Worm (Caenorhabditis elegans) whole organism, L3 larva: ENCODE results near the gene F59D12.5.
A peak's percentile ranks its signal among the peaks of the same experiment; 100 is the strongest.

Source experiments
- R02D3.7 ChIP-seq: fragments of 150-350 bp; optimal IDR thresholded peaks from 2 replicates; lab custom pipeline; 2014; ENCODE audit warnings: missing biosample characterization, missing genetic modification characterization
- ceh-16 ChIP-seq: sonication (generic microtip); optimal IDR thresholded peaks from 2 replicates; lab custom pipeline; 2017; ENCODE audit warnings: missing biosample characterization, missing genetic modification characterization
- daf-12 ChIP-seq: fragments of 150-350 bp; optimal IDR thresholded peaks from 2 replicates; lab custom pipeline; 2014; ENCODE audit warnings: missing biosample characterization, missing genetic modification reagents, missing genetic modification characterization
- egl-27 ChIP-seq: sonication (generic microtip); optimal IDR thresholded peaks from 4 replicates; lab custom pipeline; 2017; ENCODE audit warnings: missing biosample characterization, missing genetic modification reagents, missing genetic modification characterization
- egl-5 ChIP-seq: fragments of 150-350 bp; optimal IDR thresholded peaks from 2 replicates; lab custom pipeline; 2017; ENCODE audit warnings: missing biosample characterization, missing genetic modification reagents, missing genetic modification characterization, inconsistent platforms
- elt-1 ChIP-seq: fragments of 150-350 bp; optimal IDR thresholded peaks from 2 replicates; lab custom pipeline; 2014; ENCODE audit warnings: missing biosample characterization, missing genetic modification characterization
- elt-2 ChIP-seq: sonication (generic microtip); optimal IDR thresholded peaks from 2 replicates; lab custom pipeline; 2016; ENCODE audit warnings: missing genetic modification reagents, mild to moderate bottlenecking, missing genetic modification characterization, missing compliant biosample characterization
- elt-3 ChIP-seq, 3 experiments: fragments of 150-350 bp in 1 of 3; sonication (generic microtip) in 2 of 3; optimal IDR thresholded peaks; 2 replicates in 2 of 3; 4 replicates in 1 of 3; lab custom pipeline; 2014 to 2017; ENCODE audit warnings: missing biosample characterization in 3 of 3, missing genetic modification characterization in 3 of 3
- eor-1 ChIP-seq, 2 experiments: fragments of 150-350 bp; optimal IDR thresholded peaks; 2 replicates each; lab custom pipeline; 2014 to 2018; ENCODE audit warnings: missing biosample characterization in 2 of 2, missing genetic modification characterization in 2 of 2
- fkh-2 ChIP-seq: fragments of 150-350 bp; optimal IDR thresholded peaks from 2 replicates; lab custom pipeline; 2014; ENCODE audit warnings: missing biosample characterization, missing genetic modification reagents, missing genetic modification characterization
- fos-1 ChIP-seq: fragments of 150-350 bp; optimal IDR thresholded peaks from 2 replicates; lab custom pipeline; 2014; ENCODE audit warnings: missing biosample characterization, missing genetic modification characterization
- hmg-11 ChIP-seq: sonication (generic microtip); optimal IDR thresholded peaks from 2 replicates; lab custom pipeline; 2016; ENCODE audit warnings: missing genetic modification characterization, missing compliant biosample characterization
- jun-1 ChIP-seq: fragments of 150-350 bp; optimal IDR thresholded peaks from 2 replicates; lab custom pipeline; 2014; ENCODE audit warnings: missing biosample characterization, missing genetic modification reagents, missing genetic modification characterization
- lin-15B ChIP-seq: fragments of 150-350 bp; optimal IDR thresholded peaks from 2 replicates; lab custom pipeline; 2014; ENCODE audit warnings: missing biosample characterization, missing genetic modification characterization
- lin-39 ChIP-seq: fragments of 150-350 bp; optimal IDR thresholded peaks from 2 replicates; lab custom pipeline; 2018; ENCODE audit warnings: missing biosample characterization, missing genetic modification reagents, missing genetic modification characterization
- lsy-12 ChIP-seq: sonication (generic microtip); optimal IDR thresholded peaks from 2 replicates; lab custom pipeline; 2016; ENCODE audit warnings: mild to moderate bottlenecking, missing genetic modification characterization, missing compliant biosample characterization
- mdl-1 ChIP-seq: fragments of 150-350 bp; optimal IDR thresholded peaks from 2 replicates; lab custom pipeline; 2014; ENCODE audit warnings: missing biosample characterization, missing genetic modification characterization
- nfya-1 ChIP-seq: sonication (generic microtip); optimal IDR thresholded peaks from 2 replicates; lab custom pipeline; 2017; ENCODE audit warnings: missing genetic modification characterization, mild to moderate bottlenecking, missing compliant biosample characterization, antibody characterized with exemption, moderate library complexity; ENCODE audit not compliant: insufficient read depth
- nhr-11 ChIP-seq: fragments of 150-350 bp; optimal IDR thresholded peaks from 2 replicates; lab custom pipeline; 2014; ENCODE audit warnings: missing biosample characterization, missing genetic modification characterization
- nhr-23 ChIP-seq: fragments of 150-350 bp; optimal IDR thresholded peaks from 2 replicates; lab custom pipeline; 2014; ENCODE audit warnings: missing biosample characterization, missing genetic modification reagents, missing genetic modification characterization
- nhr-237 ChIP-seq: fragments of 150-350 bp; optimal IDR thresholded peaks from 2 replicates; lab custom pipeline; 2014; ENCODE audit warnings: missing biosample characterization, missing genetic modification characterization
- nhr-25 ChIP-seq: sonication (generic microtip); optimal IDR thresholded peaks from 2 replicates; lab custom pipeline; 2017; ENCODE audit warnings: missing biosample characterization, missing genetic modification characterization
- nhr-28 ChIP-seq: fragments of 150-350 bp; optimal IDR thresholded peaks from 2 replicates; lab custom pipeline; 2014; ENCODE audit warnings: missing biosample characterization, missing genetic modification characterization
- nhr-77 ChIP-seq: fragments of 150-350 bp; optimal IDR thresholded peaks from 2 replicates; lab custom pipeline; 2014; ENCODE audit warnings: missing biosample characterization, missing genetic modification characterization
- pha-4 ChIP-seq: fragments of 150-350 bp; optimal IDR thresholded peaks from 2 replicates; lab custom pipeline; 2014; ENCODE audit warnings: missing biosample characterization, missing genetic modification reagents, missing genetic modification characterization
- pqm-1 ChIP-seq: fragments of 150-350 bp; optimal IDR thresholded peaks from 2 replicates; lab custom pipeline; 2017; ENCODE audit warnings: missing biosample characterization, missing genetic modification characterization, inconsistent platforms
- sea-2 ChIP-seq: fragments of 150-350 bp; sonication (generic microtip); optimal IDR thresholded peaks from 4 replicates; lab custom pipeline; 2014; ENCODE audit warnings: missing biosample characterization, missing genetic modification reagents, missing genetic modification characterization
- skn-1 ChIP-seq: fragments of 150-350 bp; optimal IDR thresholded peaks from 2 replicates; lab custom pipeline; 2014; ENCODE audit warnings: missing biosample characterization, missing genetic modification characterization
- snpc-4 ChIP-seq: fragments of 150-350 bp; optimal IDR thresholded peaks from 2 replicates; lab custom pipeline; 2014; ENCODE audit warnings: missing biosample characterization, missing genetic modification characterization
- tbx-2 ChIP-seq: sonication (generic microtip); optimal IDR thresholded peaks from 2 replicates; lab custom pipeline; 2016; ENCODE audit warnings: mild to moderate bottlenecking, missing genetic modification characterization, missing compliant biosample characterization
- unc-39 ChIP-seq: sonication (generic microtip); optimal IDR thresholded peaks from 4 replicates; lab custom pipeline; 2017; ENCODE audit warnings: missing biosample characterization, missing genetic modification characterization
- unc-62 ChIP-seq: fragments of 150-350 bp; sonication (generic microtip); optimal IDR thresholded peaks from 4 replicates; lab custom pipeline; 2014; ENCODE audit warnings: missing biosample characterization, missing genetic modification reagents, missing genetic modification characterization
- zag-1 ChIP-seq: fragments of 150-350 bp; optimal IDR thresholded peaks from 2 replicates; lab custom pipeline; 2014; ENCODE audit warnings: missing biosample characterization, missing genetic modification characterization
- ztf-11 ChIP-seq: fragments of 150-350 bp; optimal IDR thresholded peaks from 2 replicates; lab custom pipeline; 2014; ENCODE audit warnings: missing biosample characterization, missing genetic modification characterization

F59D12.5 gene

ce11 chrX:15654969-15655368 is 7.8 kb upstream of the F59D12.5 start:
- TF ChIP-seq lsy-12: no peak
- no peak for TF ChIP-seq nhr-77
- no peak for TF ChIP-seq nhr-11 (tag; lab: Kevin White, UChicago)
- no peak for TF ChIP-seq ztf-11
- no peak for TF ChIP-seq elt-2 (tag; lab: Kevin White, UChicago)
- no peak for TF ChIP-seq nfya-1 (tag; lab: Kevin White, UChicago)
- TF ChIP-seq jun-1: no peak
- TF ChIP-seq egl-27 (tag; lab: Kevin White, UChicago): no peak
- TF ChIP-seq elt-3 (tag; optimal IDR thresholded peaks at IDR 0.05; lab: Kevin White, UChicago): no peak
- no peak for TF ChIP-seq skn-1 (tag; lab: Kevin White, UChicago)
- TF ChIP-seq egl-5 (tag; lab: Kevin White, UChicago): no peak

ce11 chrX:15653196-15653595 is 6.0 kb upstream of the F59D12.5 start:
- TF ChIP-seq lsy-12 (no peak), lin-39 (peak; percentile 55)

- no peak for TF ChIP-seq snpc-4 (tag; lab: Kevin White, UChicago)
- TF ChIP-seq ztf-11: no peak
- no peak for TF ChIP-seq pqm-1 (tag; lab: Kevin White, UChicago)
- TF ChIP-seq tbx-2 (tag; lab: Kevin White, UChicago): no peak
- TF ChIP-seq mdl-1: no peak
- TF ChIP-seq ceh-16 (tag; lab: Kevin White, UChicago): no peak
- no peak for TF ChIP-seq nhr-23
- no peak for TF ChIP-seq nhr-25 (tag; lab: Kevin White, UChicago)
- no peak for TF ChIP-seq nhr-28 (tag; lab: Kevin White, UChicago)
- no peak for TF ChIP-seq elt-2 (tag; lab: Kevin White, UChicago)
- TF ChIP-seq pha-4 (tag; lab: Kevin White, UChicago): no peak
- TF ChIP-seq eor-1 (tag; optimal IDR thresholded peaks at IDR 0.05; lab: Kevin White, UChicago): no peak
- no peak for TF ChIP-seq unc-62
These were observed 3.8 kb upstream of the F59D12.5 start, which contains the start of gene F59D12.3 for ce11 chrX:15650919-15651420. Gene F59D12.3 (minus strand): TSS chrX:15650969.

ce11 chrX:15650428-15650827 is 3.3 kb upstream of the F59D12.5 start:
- TF ChIP-seq unc-62: no peak
- TF ChIP-seq zag-1 (tag; lab: Kevin White, UChicago): no peak

ce11 chrX:15642638-15643037 is 4.5 kb downstream of the F59D12.5 start, which contains the start of gene H08J19.1:
Gene H08J19.1 (plus strand): TSS chrX:15642938.
- TF ChIP-seq lin-15B (no peak), sea-2 (no peak), daf-12 (tag; lab: Kevin White, UChicago) (no peak), R02D3.7 (tag; lab: Kevin White, UChicago) (no peak), unc-39 (tag; lab: Kevin White, UChicago) (no peak), egl-27 (tag; lab: Kevin White, UChicago) (no peak)

- TF ChIP-seq hmg-11 (tag; lab: Kevin White, UChicago) (no peak), jun-1 (no peak), elt-1 (no peak), nhr-23 (no peak), sea-2 (no peak), unc-62 (no peak), snpc-4 (tag; lab: Kevin White, UChicago) (no peak), eor-1 (tag; optimal IDR thresholded peaks at IDR 0.05; lab: Kevin White, UChicago) (no peak), unc-39 (tag; lab: Kevin White, UChicago) (no peak), fkh-2 (tag; lab: Kevin White, UChicago) (no peak), fos-1 (tag; lab: Kevin White, UChicago) (no peak), ceh-16 (tag; lab: Kevin White, UChicago) (no peak), nhr-25 (tag; lab: Kevin White, UChicago) (no peak), nhr-237 (tag; lab: Kevin White, UChicago) (no peak)
These were observed 5.8 kb downstream of the F59D12.5 start for ce11 chrX:15641380-15641779.
